Fruit fly (Drosophila melanogaster) whole organism: ENCODE data around the gene Sbat.

Experiments used
- CG8478 ChIP-seq: fragments of >200 bp; optimal IDR thresholded peaks from 2 replicates; lab custom pipeline; 2018; ENCODE audit warnings: inconsistent platforms
- EcR ChIP-seq, 2 experiments: fragments of >200 bp; optimal IDR thresholded peaks; 2 replicates each; lab custom pipeline; 2017; ENCODE audit warnings: missing biosample characterization in 2 of 2, missing genetic modification characterization in 2 of 2, missing genetic modification reagents in 2 of 2
- pan ChIP-seq: fragments of >200 bp; optimal IDR thresholded peaks from 2 replicates; lab custom pipeline; 2017
- psq ChIP-seq: fragments of >200 bp; optimal IDR thresholded peaks from 2 replicates; lab custom pipeline; 2017
- usp ChIP-seq: fragments of >200 bp; optimal IDR thresholded peaks from 2 replicates; lab custom pipeline; 2017; ENCODE audit warnings: missing biosample characterization, missing genetic modification characterization, mixed read lengths

DNA sequence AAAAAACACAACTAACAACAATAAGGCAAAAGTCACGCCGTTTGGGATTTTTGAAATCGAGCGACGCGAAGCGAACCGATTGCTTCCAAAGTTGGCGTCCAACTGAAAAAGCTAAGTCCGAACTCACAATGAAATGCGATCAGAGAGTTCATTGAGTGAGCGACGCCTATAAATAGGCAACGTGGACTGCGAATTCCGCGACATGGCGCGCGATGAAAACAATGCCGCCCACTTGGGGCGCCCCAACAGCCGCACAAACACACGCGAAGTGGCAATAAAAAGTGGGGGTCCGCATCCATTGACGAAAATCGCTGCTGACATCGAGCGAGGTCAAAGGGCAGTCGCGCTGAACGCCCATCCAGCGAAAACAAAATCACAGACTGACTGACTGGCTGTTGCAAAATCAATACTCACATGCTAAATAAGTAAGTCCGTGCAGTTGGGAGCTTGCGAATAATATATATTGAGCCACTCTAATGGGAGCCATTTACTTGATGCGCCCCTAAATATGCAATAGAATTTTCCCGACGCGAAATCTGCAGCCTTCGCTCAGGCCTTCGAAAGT, 22.9 kb upstream of the Sbat start:
- TF ChIP-seq EcR (GFP tag; optimal IDR thresholded peaks at IDR 0.05; lab: Kevin White, UChicago) (no peak), pan (no peak), usp (GFP tag; lab: Kevin White, UChicago) (no peak), CG8478 (no peak), psq (lab: Kevin White, UChicago) (no peak)
